Comparison of ENCODE assay signal across 3 worm cellular contexts in genomic region chrV:18430826-18431225, ce11.
TF ChIP-seq lines count a peak whose summit lies in the region.

No protein-coding gene starts in this region.

TF ChIP-seq in whole organism, L4 larva, 104 proteins besides CTCF, POLR2A, EP300 and RAD21:
- TF ChIP-seq zip-11 (GFP tag; IDR thresholded peaks at IDR 0.05; lab: Robert Waterston, UW) (no peak), set-16 (GFP tag; IDR thresholded peaks at IDR 0.05; lab: Robert Waterston, UW) (peak; percentile 88), ZK337.2 (GFP tag; IDR thresholded peaks at IDR 0.05; lab: Robert Waterston, UW) (no peak), jun-1 (tag; optimal IDR thresholded peaks at IDR 0.05; lab: Kevin White, UChicago) (no peak), dve-1 (tag; optimal IDR thresholded peaks at IDR 0.05; lab: Kevin White, UChicago; ENCODE audit: insufficient read depth) (no peak)

TF ChIP-seq in whole organism, mixed stage, embryonic, 35 proteins besides CTCF, POLR2A, EP300 and RAD21:
- peak; percentile 3 for TF ChIP-seq drap-1 (GFP tag; optimal IDR thresholded peaks at IDR 0.05; lab: Kevin White, UChicago)
- no peak for TF ChIP-seq pha-4 (tag; optimal IDR thresholded peaks at IDR 0.05; lab: Kevin White, UChicago)
TF ChIP-seq in whole organism, mixed stage, embryonic: peak in this region for 1.

TF ChIP-seq in whole organism, young adult, 124 proteins besides CTCF, POLR2A, EP300 and RAD21:
- TF ChIP-seq ztf-3 (GFP tag; optimal IDR thresholded peaks at IDR 0.05; lab: Kevin White, UChicago): no peak
- TF ChIP-seq sdz-38 (tag; optimal IDR thresholded peaks at IDR 0.05; lab: Kevin White, UChicago): no peak
- no peak for TF ChIP-seq attf-3 (GFP tag; conservative IDR thresholded peaks at IDR 0.05; lab: Robert Waterston, UW)
- TF ChIP-seq nhr-80 (tag; optimal IDR thresholded peaks at IDR 0.05; lab: Kevin White, UChicago): no peak
- TF ChIP-seq hrde-1 (tag; optimal IDR thresholded peaks at IDR 0.05; lab: Kevin White, UChicago; ENCODE audit: borderline replicate concordance): no peak
- TF ChIP-seq bed-2 (GFP tag; IDR thresholded peaks at IDR 0.05; lab: Robert Waterston, UW): no peak
- 0 out of 2 replicates have a peak, but pooled peaks have one; percentile 12 for TF ChIP-seq mcd-1 (GFP tag; IDR thresholded peaks at IDR 0.05; lab: Robert Waterston, UW)
- no peak for TF ChIP-seq ceh-91 (GFP tag; IDR thresholded peaks at IDR 0.05; lab: Robert Waterston, UW)
- no peak for TF ChIP-seq bed-1 (GFP tag; IDR thresholded peaks at IDR 0.05; lab: Robert Waterston, UW)
- TF ChIP-seq gei-17 (GFP tag; optimal IDR thresholded peaks at IDR 0.05; lab: Kevin White, UChicago): no peak
- TF ChIP-seq egrh-3 (GFP tag; IDR thresholded peaks at IDR 0.05; lab: Robert Waterston, UW): peak; percentile 81
- TF ChIP-seq ZK185.1 (tag; optimal IDR thresholded peaks at IDR 0.05; lab: Kevin White, UChicago; ENCODE audit: poor library complexity, severe bottlenecking): no peak
- no peak for TF ChIP-seq egl-44 (GFP tag; IDR thresholded peaks at IDR 0.05; lab: Robert Waterston, UW)
- no peak for TF ChIP-seq nhr-179 (tag; optimal IDR thresholded peaks at IDR 0.05; lab: Kevin White, UChicago)
- no peak for TF ChIP-seq F22D6.2 (tag; optimal IDR thresholded peaks at IDR 0.05; lab: Kevin White, UChicago)
- no peak for TF ChIP-seq nhr-90 (tag; optimal IDR thresholded peaks at IDR 0.05; lab: Kevin White, UChicago)
- TF ChIP-seq lin-40 (tag; optimal IDR thresholded peaks at IDR 0.05; lab: Kevin White, UChicago): no peak
- TF ChIP-seq Y53F4B.3 (GFP tag; IDR thresholded peaks at IDR 0.05; lab: Robert Waterston, UW): no peak
